Worm (Caenorhabditis elegans) whole organism, L3 larva: Measurements from ENCODE around the gene unc-3.

Experiments
- R02D3.7 ChIP-seq: fragments of 150-350 bp; optimal IDR thresholded peaks from 2 replicates; lab custom pipeline; 2014; ENCODE audit warnings: missing biosample characterization, missing genetic modification characterization
- ZK546.5 ChIP-seq: sonication (generic microtip); optimal IDR thresholded peaks from 2 replicates; lab custom pipeline; 2017; ENCODE audit warnings: missing biosample characterization, missing genetic modification characterization
- aly-2 ChIP-seq: fragments of 150-350 bp; optimal IDR thresholded peaks from 2 replicates; lab custom pipeline; 2014; ENCODE audit warnings: missing biosample characterization, missing genetic modification characterization
- ceh-16 ChIP-seq: sonication (generic microtip); optimal IDR thresholded peaks from 2 replicates; lab custom pipeline; 2017; ENCODE audit warnings: missing biosample characterization, missing genetic modification characterization
- ceh-28 ChIP-seq: fragments of 150-350 bp; optimal IDR thresholded peaks from 2 replicates; lab custom pipeline; 2014; ENCODE audit warnings: missing biosample characterization, missing genetic modification reagents, missing genetic modification characterization
- ceh-82 ChIP-seq: fragments of 150-350 bp; optimal IDR thresholded peaks from 2 replicates; lab custom pipeline; 2014; ENCODE audit warnings: missing biosample characterization, missing genetic modification characterization
- ceh-9 ChIP-seq: sonication (generic microtip); optimal IDR thresholded peaks from 2 replicates; lab custom pipeline; 2018; ENCODE audit warnings: missing biosample characterization, missing genetic modification characterization
- daf-12 ChIP-seq: fragments of 150-350 bp; optimal IDR thresholded peaks from 2 replicates; lab custom pipeline; 2014; ENCODE audit warnings: missing biosample characterization, missing genetic modification reagents, missing genetic modification characterization
- egl-27 ChIP-seq: sonication (generic microtip); optimal IDR thresholded peaks from 4 replicates; lab custom pipeline; 2017; ENCODE audit warnings: missing biosample characterization, missing genetic modification reagents, missing genetic modification characterization
- egl-5 ChIP-seq: fragments of 150-350 bp; optimal IDR thresholded peaks from 2 replicates; lab custom pipeline; 2017; ENCODE audit warnings: missing biosample characterization, missing genetic modification reagents, missing genetic modification characterization, inconsistent platforms
- elt-1 ChIP-seq: fragments of 150-350 bp; optimal IDR thresholded peaks from 2 replicates; lab custom pipeline; 2014; ENCODE audit warnings: missing biosample characterization, missing genetic modification characterization
- elt-2 ChIP-seq: sonication (generic microtip); optimal IDR thresholded peaks from 2 replicates; lab custom pipeline; 2016; ENCODE audit warnings: missing genetic modification reagents, mild to moderate bottlenecking, missing genetic modification characterization, missing compliant biosample characterization
- eor-1 ChIP-seq, 2 experiments: fragments of 150-350 bp; optimal IDR thresholded peaks; 2 replicates each; lab custom pipeline; 2014 to 2018; ENCODE audit warnings: missing biosample characterization in 2 of 2, missing genetic modification characterization in 2 of 2
- fkh-10 ChIP-seq: sonication (generic microtip); optimal IDR thresholded peaks from 2 replicates; lab custom pipeline; 2017; ENCODE audit warnings: missing biosample characterization, missing genetic modification reagents, missing genetic modification characterization
- fkh-2 ChIP-seq: fragments of 150-350 bp; optimal IDR thresholded peaks from 2 replicates; lab custom pipeline; 2014; ENCODE audit warnings: missing biosample characterization, missing genetic modification reagents, missing genetic modification characterization
- fos-1 ChIP-seq: fragments of 150-350 bp; optimal IDR thresholded peaks from 2 replicates; lab custom pipeline; 2014; ENCODE audit warnings: missing biosample characterization, missing genetic modification characterization
- hmg-11 ChIP-seq: sonication (generic microtip); optimal IDR thresholded peaks from 2 replicates; lab custom pipeline; 2016; ENCODE audit warnings: missing genetic modification characterization, missing compliant biosample characterization
- jun-1 ChIP-seq: fragments of 150-350 bp; optimal IDR thresholded peaks from 2 replicates; lab custom pipeline; 2014; ENCODE audit warnings: missing biosample characterization, missing genetic modification reagents, missing genetic modification characterization
- lin-15B ChIP-seq: fragments of 150-350 bp; optimal IDR thresholded peaks from 2 replicates; lab custom pipeline; 2014; ENCODE audit warnings: missing biosample characterization, missing genetic modification characterization
- lin-39 ChIP-seq: fragments of 150-350 bp; optimal IDR thresholded peaks from 2 replicates; lab custom pipeline; 2018; ENCODE audit warnings: missing biosample characterization, missing genetic modification reagents, missing genetic modification characterization
- lsy-12 ChIP-seq: sonication (generic microtip); optimal IDR thresholded peaks from 2 replicates; lab custom pipeline; 2016; ENCODE audit warnings: mild to moderate bottlenecking, missing genetic modification characterization, missing compliant biosample characterization
- mdl-1 ChIP-seq: fragments of 150-350 bp; optimal IDR thresholded peaks from 2 replicates; lab custom pipeline; 2014; ENCODE audit warnings: missing biosample characterization, missing genetic modification characterization
- mml-1 ChIP-seq: fragments of 150-350 bp; sonication (generic microtip); optimal IDR thresholded peaks from 3 replicates; lab custom pipeline; 2014; ENCODE audit warnings: missing biosample characterization, missing genetic modification characterization
- nfya-1 ChIP-seq: sonication (generic microtip); optimal IDR thresholded peaks from 2 replicates; lab custom pipeline; 2017; ENCODE audit warnings: missing genetic modification characterization, mild to moderate bottlenecking, missing compliant biosample characterization, antibody characterized with exemption, moderate library complexity; ENCODE audit not compliant: insufficient read depth
- nhr-11 ChIP-seq: fragments of 150-350 bp; optimal IDR thresholded peaks from 2 replicates; lab custom pipeline; 2014; ENCODE audit warnings: missing biosample characterization, missing genetic modification characterization
- nhr-12 ChIP-seq: fragments of 150-350 bp; optimal IDR thresholded peaks from 2 replicates; lab custom pipeline; 2014; ENCODE audit warnings: missing biosample characterization, missing genetic modification characterization
- nhr-23 ChIP-seq: fragments of 150-350 bp; optimal IDR thresholded peaks from 2 replicates; lab custom pipeline; 2014; ENCODE audit warnings: missing biosample characterization, missing genetic modification reagents, missing genetic modification characterization
- nhr-237 ChIP-seq: fragments of 150-350 bp; optimal IDR thresholded peaks from 2 replicates; lab custom pipeline; 2014; ENCODE audit warnings: missing biosample characterization, missing genetic modification characterization
- nhr-25 ChIP-seq: sonication (generic microtip); optimal IDR thresholded peaks from 2 replicates; lab custom pipeline; 2017; ENCODE audit warnings: missing biosample characterization, missing genetic modification characterization
- nhr-28 ChIP-seq: fragments of 150-350 bp; optimal IDR thresholded peaks from 2 replicates; lab custom pipeline; 2014; ENCODE audit warnings: missing biosample characterization, missing genetic modification characterization
- nhr-43 ChIP-seq: sonication (generic microtip); optimal IDR thresholded peaks from 2 replicates; lab custom pipeline; 2016; ENCODE audit warnings: mild to moderate bottlenecking, missing genetic modification characterization, missing compliant biosample characterization; ENCODE audit not compliant: poor library complexity, severe bottlenecking
- nhr-67 ChIP-seq: fragments of 150-350 bp; optimal IDR thresholded peaks from 2 replicates; lab custom pipeline; 2014; ENCODE audit warnings: missing biosample characterization, missing genetic modification characterization
- nhr-76 ChIP-seq: fragments of 150-350 bp; sonication (generic microtip); optimal IDR thresholded peaks from 5 replicates; lab custom pipeline; 2014; ENCODE audit warnings: missing biosample characterization, missing genetic modification characterization
- nhr-77 ChIP-seq: fragments of 150-350 bp; optimal IDR thresholded peaks from 2 replicates; lab custom pipeline; 2014; ENCODE audit warnings: missing biosample characterization, missing genetic modification characterization
- pha-4 ChIP-seq: fragments of 150-350 bp; optimal IDR thresholded peaks from 2 replicates; lab custom pipeline; 2014; ENCODE audit warnings: missing biosample characterization, missing genetic modification reagents, missing genetic modification characterization
- pqm-1 ChIP-seq: fragments of 150-350 bp; optimal IDR thresholded peaks from 2 replicates; lab custom pipeline; 2017; ENCODE audit warnings: missing biosample characterization, missing genetic modification characterization, inconsistent platforms
- sea-2 ChIP-seq: fragments of 150-350 bp; sonication (generic microtip); optimal IDR thresholded peaks from 4 replicates; lab custom pipeline; 2014; ENCODE audit warnings: missing biosample characterization, missing genetic modification reagents, missing genetic modification characterization
- skn-1 ChIP-seq: fragments of 150-350 bp; optimal IDR thresholded peaks from 2 replicates; lab custom pipeline; 2014; ENCODE audit warnings: missing biosample characterization, missing genetic modification characterization
- snpc-4 ChIP-seq: fragments of 150-350 bp; optimal IDR thresholded peaks from 2 replicates; lab custom pipeline; 2014; ENCODE audit warnings: missing biosample characterization, missing genetic modification characterization
- tbx-2 ChIP-seq: sonication (generic microtip); optimal IDR thresholded peaks from 2 replicates; lab custom pipeline; 2016; ENCODE audit warnings: mild to moderate bottlenecking, missing genetic modification characterization, missing compliant biosample characterization
- unc-39 ChIP-seq: sonication (generic microtip); optimal IDR thresholded peaks from 4 replicates; lab custom pipeline; 2017; ENCODE audit warnings: missing biosample characterization, missing genetic modification characterization
- unc-62 ChIP-seq: fragments of 150-350 bp; sonication (generic microtip); optimal IDR thresholded peaks from 4 replicates; lab custom pipeline; 2014; ENCODE audit warnings: missing biosample characterization, missing genetic modification reagents, missing genetic modification characterization
- zag-1 ChIP-seq: fragments of 150-350 bp; optimal IDR thresholded peaks from 2 replicates; lab custom pipeline; 2014; ENCODE audit warnings: missing biosample characterization, missing genetic modification characterization
- ztf-11 ChIP-seq: fragments of 150-350 bp; optimal IDR thresholded peaks from 2 replicates; lab custom pipeline; 2014; ENCODE audit warnings: missing biosample characterization, missing genetic modification characterization
- ztf-4 ChIP-seq: fragments of 150-350 bp; optimal IDR thresholded peaks from 2 replicates; lab custom pipeline; 2014; ENCODE audit warnings: missing biosample characterization, missing genetic modification characterization

Gene unc-3

DNA sequence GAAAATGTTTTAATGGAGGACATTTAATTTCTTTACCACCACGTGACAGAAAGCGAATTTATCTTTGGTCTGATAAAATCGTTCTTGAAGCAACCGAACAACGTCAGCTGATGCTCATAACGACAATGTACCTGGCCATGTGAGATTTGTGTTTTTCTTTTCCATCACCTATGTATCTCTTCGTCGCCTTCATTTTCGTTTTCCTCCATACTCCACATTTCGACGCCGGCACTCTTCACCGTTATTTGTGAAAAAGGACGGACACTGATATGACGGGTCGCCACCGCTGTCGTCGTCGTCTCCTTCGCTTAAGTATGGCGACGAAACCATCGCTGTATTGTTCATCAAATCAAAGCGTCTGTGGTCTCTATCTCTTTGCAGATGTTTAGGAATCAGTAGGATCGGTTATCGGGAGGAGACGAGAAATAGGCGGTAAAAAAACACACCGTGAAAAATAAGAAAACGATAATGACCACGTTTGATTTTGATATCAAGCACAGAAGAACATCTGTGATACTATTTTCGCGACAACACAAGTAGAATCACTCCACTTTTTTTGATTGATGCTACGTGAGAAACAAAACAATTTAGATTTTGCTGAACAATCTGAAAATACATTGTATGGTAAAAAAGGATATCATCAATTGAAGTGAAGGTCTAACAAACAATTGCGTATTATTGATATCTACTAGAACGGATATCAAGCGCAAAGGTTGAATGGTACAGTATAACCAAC, 13.7 kb downstream of the unc-3 start:
- TF ChIP-seq pha-4 (tag; lab: Kevin White, UChicago) (no peak), nhr-43 (tag; lab: Kevin White, UChicago) (peak; percentile 59), nhr-237 (tag; lab: Kevin White, UChicago) (no peak), nfya-1 (tag; lab: Kevin White, UChicago) (peak; percentile 15), skn-1 (tag; lab: Kevin White, UChicago) (no peak), nhr-67 (no peak), nhr-23 (tag; lab: Kevin White, UChicago) (peak; percentile 23), nhr-25 (peak; percentile 66), mdl-1 (tag; lab: Kevin White, UChicago) (peak; percentile 49), elt-2 (tag; lab: Kevin White, UChicago) (peak; percentile 58), jun-1 (tag; lab: Kevin White, UChicago) (peak; percentile 9), fkh-10 (GFP tag; lab: Kevin White, UChicago) (no peak)

DNA sequence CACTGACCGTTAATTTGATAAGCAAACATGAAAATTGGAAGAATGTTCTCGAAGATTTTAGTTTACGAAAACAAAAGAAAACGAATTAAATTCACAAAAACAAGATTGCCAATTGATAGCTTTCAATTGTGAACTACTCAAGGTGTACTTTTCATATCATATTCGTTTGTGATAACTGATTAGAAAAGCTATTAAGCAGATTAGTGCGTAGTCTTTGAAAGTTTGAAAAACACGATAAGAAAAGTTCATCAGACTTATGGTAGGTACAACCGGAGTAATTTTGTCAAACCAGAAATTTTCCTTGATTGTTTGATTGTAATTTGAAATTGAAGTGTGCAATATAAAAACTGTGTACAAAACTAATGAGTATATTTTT, 14.2 kb downstream of the unc-3 start:
- peak; percentile 41 for TF ChIP-seq nhr-25
- TF ChIP-seq elt-2 (tag; lab: Kevin White, UChicago): peak; percentile 72
- no peak for TF ChIP-seq R02D3.7
- peak; percentile 36 for TF ChIP-seq pqm-1 (tag; lab: Kevin White, UChicago)

DNA sequence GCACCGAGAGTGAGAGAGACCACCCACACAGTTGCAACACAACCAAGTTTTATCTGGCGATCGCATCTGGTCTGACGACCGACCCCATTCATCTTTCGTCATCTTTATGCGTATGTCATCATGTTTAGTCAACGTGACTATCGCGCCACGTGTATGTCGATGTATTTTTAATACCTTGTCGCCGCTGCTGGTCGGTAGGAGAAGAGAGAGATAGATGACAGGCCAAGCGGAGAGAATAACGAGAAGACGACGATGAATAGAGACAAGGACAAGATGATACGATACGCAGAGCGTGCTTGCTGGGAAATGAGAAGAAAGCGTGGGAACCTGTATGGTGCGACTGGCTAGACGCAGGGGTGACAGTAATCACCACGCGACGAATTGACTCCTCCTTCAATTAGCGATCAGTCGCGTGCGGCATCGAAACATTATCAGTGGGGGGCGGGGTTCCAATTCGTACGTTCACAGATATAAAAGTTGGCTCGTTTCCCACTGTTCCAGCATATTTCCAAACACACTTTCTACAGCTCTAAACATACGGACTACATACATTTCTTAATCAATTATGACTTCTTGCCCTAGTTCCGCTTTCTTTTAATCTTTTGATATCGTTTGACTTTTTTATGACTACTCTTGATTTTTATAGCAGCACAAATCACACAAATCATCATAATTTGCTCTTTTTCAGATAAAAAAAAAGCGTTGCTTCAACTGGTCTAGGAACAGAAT, 17.1 kb downstream of the unc-3 start, which contains the start of gene tatn-1:
Gene tatn-1 (plus strand): TSS at position 689 of the 729 bp plus-strand sequence.
- TF ChIP-seq egl-27: no peak
- TF ChIP-seq zag-1 (tag; lab: Kevin White, UChicago): no peak
- TF ChIP-seq mdl-1 (tag; lab: Kevin White, UChicago): peak; percentile 93
- peak; percentile 83 for TF ChIP-seq jun-1 (tag; lab: Kevin White, UChicago)
- no peak for TF ChIP-seq aly-2 (tag; lab: Kevin White, UChicago)
- peak; percentile 82 for TF ChIP-seq tbx-2 (tag; lab: Kevin White, UChicago)
- no peak for TF ChIP-seq nhr-12 (tag; lab: Kevin White, UChicago)
- peak; percentile 53 for TF ChIP-seq skn-1 (tag; lab: Kevin White, UChicago)
- peak; percentile 69 for TF ChIP-seq pqm-1 (tag; lab: Kevin White, UChicago)
- TF ChIP-seq hmg-11 (tag; lab: Kevin White, UChicago): no peak
- TF ChIP-seq unc-39 (tag; lab: Kevin White, UChicago): no peak
- TF ChIP-seq daf-12 (tag; lab: Kevin White, UChicago): no peak
- TF ChIP-seq lin-39 (tag; lab: Kevin White, UChicago): no peak
- no peak for TF ChIP-seq lsy-12 (tag; lab: Kevin White, UChicago)
- TF ChIP-seq elt-1 (tag; lab: Kevin White, UChicago): peak; percentile 97
- peak; percentile 16 for TF ChIP-seq nfya-1 (tag; lab: Kevin White, UChicago)
- TF ChIP-seq ceh-9 (tag; lab: Kevin White, UChicago): no peak
- no peak for TF ChIP-seq mml-1
- TF ChIP-seq ztf-11: no peak
- no peak for TF ChIP-seq ztf-4 (tag; lab: Kevin White, UChicago)
- TF ChIP-seq fkh-10 (GFP tag; lab: Kevin White, UChicago): no peak
- peak; percentile 98 for TF ChIP-seq nhr-23 (tag; lab: Kevin White, UChicago)
- no peak for TF ChIP-seq nhr-11 (tag; lab: Kevin White, UChicago)
- peak; percentile 16 for TF ChIP-seq egl-5 (tag; lab: Kevin White, UChicago)
- TF ChIP-seq ceh-28 (tag; lab: Kevin White, UChicago): peak; percentile 21
- peak; percentile 43 for TF ChIP-seq unc-62 (GFP tag; lab: Kevin White, UChicago)
- peak; percentile 97 for TF ChIP-seq nhr-43 (tag; lab: Kevin White, UChicago)
- peak; percentile 9 for TF ChIP-seq nhr-77 (tag; lab: Kevin White, UChicago)
- no peak for TF ChIP-seq ceh-82
- no peak for TF ChIP-seq nhr-237 (tag; lab: Kevin White, UChicago)
- no peak for TF ChIP-seq R02D3.7
- peak; percentile 98 for TF ChIP-seq nhr-25
- no peak for TF ChIP-seq nhr-28 (tag; lab: Kevin White, UChicago)
- no peak for TF ChIP-seq eor-1 (tag; optimal IDR thresholded peaks at IDR 0.05; lab: Kevin White, UChicago)
- no peak for TF ChIP-seq ceh-16 (tag; lab: Kevin White, UChicago)
- no peak for TF ChIP-seq nhr-76 (tag; lab: Kevin White, UChicago)
- no peak for TF ChIP-seq fos-1 (tag; lab: Kevin White, UChicago)
- no peak for TF ChIP-seq sea-2
- TF ChIP-seq fkh-2 (tag; lab: Kevin White, UChicago): no peak
- no peak for TF ChIP-seq lin-15B (tag; lab: Kevin White, UChicago)
- TF ChIP-seq ZK546.5 (tag; lab: Kevin White, UChicago): no peak
- TF ChIP-seq snpc-4 (tag; lab: Kevin White, UChicago): no peak
- no peak for TF ChIP-seq pha-4 (tag; lab: Kevin White, UChicago)
